Fruit fly (Drosophila melanogaster) whole organism, embryonic: ENCODE measurements around the gene Alg2.

Experiments
- ATbp ChIP-seq: fragments of 200-800 bp; sonication (Bioruptor generic); optimal IDR thresholded peaks from 2 replicates; lab custom pipeline; 2017; ENCODE audit warnings: missing biosample characterization, mild to moderate bottlenecking, missing genetic modification characterization, missing genetic modification reagents
- CG12769 ChIP-seq: fragments of 200-800 bp; sonication (Bioruptor generic); optimal IDR thresholded peaks from 2 replicates; lab custom pipeline; 2019; ENCODE audit warnings: missing biosample characterization, mild to moderate bottlenecking, missing genetic modification characterization, moderate library complexity
- CG15696 ChIP-seq: fragments of 200-800 bp; sonication (Bioruptor generic); optimal IDR thresholded peaks from 2 replicates; lab custom pipeline; 2019; ENCODE audit warnings: missing biosample characterization, mild to moderate bottlenecking, missing genetic modification characterization, moderate library complexity
- CG2199 ChIP-seq: fragments of 200-800 bp; sonication (Bioruptor generic); IDR thresholded peaks from 3 replicates; pipeline ENCODE4 v1.3.6; 2022; ENCODE audit warnings: missing biosample characterization, missing genetic modification characterization
- CG2875 ChIP-seq: fragments of 200-800 bp; sonication (Bioruptor generic); optimal IDR thresholded peaks from 2 replicates; lab custom pipeline; 2017; ENCODE audit warnings: missing biosample characterization, mild to moderate bottlenecking, missing genetic modification characterization, missing genetic modification reagents
- CG4617 ChIP-seq: fragments of 200-800 bp; sonication (Bioruptor generic); optimal IDR thresholded peaks from 3 replicates; lab custom pipeline; 2016; ENCODE audit warnings: missing biosample characterization, missing genetic modification characterization, borderline replicate concordance
- CG6254 ChIP-seq: fragments of 200-800 bp; sonication (Bioruptor generic); optimal IDR thresholded peaks from 3 replicates; lab custom pipeline; 2017; ENCODE audit warnings: mild to moderate bottlenecking, missing biosample characterization, missing genetic modification reagents, missing genetic modification characterization
- CG7372 ChIP-seq: fragments of 200-800 bp; sonication (Bioruptor generic); IDR thresholded peaks from 2 replicates; pipeline ENCODE4 v1.3.6; 2022; ENCODE audit warnings: missing biosample characterization, missing genetic modification characterization
- CG7786 ChIP-seq: fragments of 200-800 bp; sonication (Bioruptor generic); optimal IDR thresholded peaks from 2 replicates; lab custom pipeline; 2016; ENCODE audit warnings: missing biosample characterization, missing genetic modification characterization
- CG7839 ChIP-seq: fragments of 200-800 bp; sonication (Bioruptor generic); optimal IDR thresholded peaks from 3 replicates; lab custom pipeline; 2018; ENCODE audit warnings: missing biosample characterization, mild to moderate bottlenecking, missing genetic modification characterization, moderate library complexity
- Deaf1 ChIP-seq: fragments of 200-800 bp; optimal IDR thresholded peaks from 3 replicates; lab custom pipeline; 2019; ENCODE audit warnings: missing biosample characterization, mild to moderate bottlenecking, missing genetic modification characterization, moderate library complexity
- Fer1 ChIP-seq: fragments of 200-800 bp; sonication (Bioruptor generic); optimal IDR thresholded peaks from 2 replicates; lab custom pipeline; 2017; ENCODE audit warnings: missing biosample characterization, mild to moderate bottlenecking, missing genetic modification characterization
- Fer2 ChIP-seq: fragments of 200-800 bp; sonication (Bioruptor generic); optimal IDR thresholded peaks from 2 replicates; lab custom pipeline; 2018; ENCODE audit warnings: missing biosample characterization, mild to moderate bottlenecking, missing genetic modification characterization, moderate library complexity
- Hr51 ChIP-seq, 2 experiments: fragments of 200-800 bp; sonication (Bioruptor generic); optimal IDR thresholded peaks; 2 replicates in 1 of 2; 3 replicates in 1 of 2; lab custom pipeline; 2016 to 2018; ENCODE audit warnings: missing biosample characterization in 2 of 2, missing genetic modification characterization in 2 of 2, mild to moderate bottlenecking in 1 of 2, moderate library complexity in 1 of 2
- Hr78 ChIP-seq, 2 experiments: fragments of 200-800 bp in 1 of 2; fragments of >200 bp in 1 of 2; sonication (Bioruptor generic) in 1 of 2; optimal IDR thresholded peaks; 2 replicates each; lab custom pipeline; 2017 to 2019; ENCODE audit warnings: missing biosample characterization in 2 of 2, missing genetic modification characterization in 2 of 2, mild to moderate bottlenecking in 1 of 2, moderate library complexity in 1 of 2
- Med ChIP-seq: fragments of 200-800 bp; sonication (Bioruptor generic); peaks from one replicate; lab custom pipeline; 2016; ENCODE audit warnings: missing biosample characterization, missing genetic modification characterization, mild to moderate bottlenecking, inconsistent platforms, moderate library complexity
- Oaz ChIP-seq: fragments of 200-800 bp; sonication (Bioruptor generic); IDR thresholded peaks from 2 replicates; pipeline ENCODE4 v1.3.6; 2022; ENCODE audit warnings: missing biosample characterization, missing genetic modification characterization
- PHDP ChIP-seq: fragments of 200-800 bp; sonication (Bioruptor generic); optimal IDR thresholded peaks from 3 replicates; lab custom pipeline; 2018; ENCODE audit warnings: missing biosample characterization, mild to moderate bottlenecking, missing genetic modification characterization, moderate library complexity
- Ptx1 ChIP-seq: fragments of 200-800 bp; sonication (Bioruptor generic); IDR thresholded peaks from 2 replicates; pipeline ENCODE4 v1.3.6; 2022; ENCODE audit warnings: missing biosample characterization, missing genetic modification characterization
- Rfx ChIP-seq: fragments of 200-800 bp; sonication (Bioruptor generic); IDR thresholded peaks from 2 replicates; pipeline ENCODE4 v1.3.6; 2022; ENCODE audit warnings: missing biosample characterization, missing genetic modification characterization
- Stat92E ChIP-seq, 3 experiments: fragments of >200 bp in 2 of 3; fragments of 200-800 bp in 1 of 3; sonication (Bioruptor generic) in 1 of 3; optimal IDR thresholded peaks; 2 replicates each; lab custom pipeline; 2017 to 2019; ENCODE audit warnings: missing biosample characterization in 3 of 3, missing genetic modification characterization in 3 of 3, mild to moderate bottlenecking in 1 of 3, moderate library complexity in 1 of 3
- Vsx1 ChIP-seq: fragments of 200-800 bp; sonication (Bioruptor generic); optimal IDR thresholded peaks from 2 replicates; lab custom pipeline; 2017; ENCODE audit warnings: missing biosample characterization, mild to moderate bottlenecking, missing genetic modification characterization, missing genetic modification reagents
- chinmo ChIP-seq: fragments of 200-800 bp; sonication (Bioruptor generic); IDR thresholded peaks from 4 replicates; pipeline ENCODE4 v1.3.6; 2022; ENCODE audit warnings: missing biosample characterization, missing genetic modification characterization; ENCODE audit not compliant: partially characterized antibody
- dysf ChIP-seq: fragments of 200-800 bp; sonication (Bioruptor generic); IDR thresholded peaks from 3 replicates; pipeline ENCODE4 v1.3.6; 2022; ENCODE audit warnings: missing biosample characterization, missing genetic modification characterization
- ftz-f1 ChIP-seq: fragments of 200-800 bp; sonication (Bioruptor generic); optimal IDR thresholded peaks from 2 replicates; lab custom pipeline; 2016; ENCODE audit warnings: missing biosample characterization, missing genetic modification characterization
- grau ChIP-seq: fragments of 200-800 bp; optimal IDR thresholded peaks from 3 replicates; lab custom pipeline; 2019; ENCODE audit warnings: missing biosample characterization, mild to moderate bottlenecking, missing genetic modification characterization, moderate library complexity
- hkb ChIP-seq, 2 experiments: fragments of 200-800 bp in 1 of 2; fragments of >200 bp in 1 of 2; sonication (Bioruptor generic) in 1 of 2; IDR thresholded peaks in 1 of 2; optimal IDR thresholded peaks in 1 of 2; 2 replicates each; pipeline versions ENCODE4 v1.3.6 to Lab custom; 2017 to 2022; ENCODE audit warnings: missing biosample characterization in 1 of 2, missing genetic modification characterization in 1 of 2
- kay ChIP-seq: fragments of 200-800 bp; sonication (Bioruptor generic); optimal IDR thresholded peaks from 2 replicates; lab custom pipeline; 2016; ENCODE audit warnings: missing biosample characterization, missing genetic modification characterization
- kni ChIP-seq: fragments of 200-800 bp; sonication (Bioruptor generic); optimal IDR thresholded peaks from 3 replicates; lab custom pipeline; 2017; ENCODE audit warnings: mild to moderate bottlenecking, missing biosample characterization, missing genetic modification reagents, missing genetic modification characterization
- lab ChIP-seq: fragments of 200-800 bp; sonication (Bioruptor generic); optimal IDR thresholded peaks from 3 replicates; lab custom pipeline; 2017; ENCODE audit warnings: missing biosample characterization, missing genetic modification characterization, mild to moderate bottlenecking, moderate library complexity, missing genetic modification reagents
- pum ChIP-seq: fragments of 200-800 bp; sonication (Bioruptor generic); optimal IDR thresholded peaks from 2 replicates; lab custom pipeline; 2016; ENCODE audit warnings: missing biosample characterization, missing genetic modification characterization
- sd ChIP-seq: fragments of 200-800 bp; sonication (Bioruptor generic); optimal IDR thresholded peaks from 3 replicates; lab custom pipeline; 2018; ENCODE audit warnings: missing biosample characterization, mild to moderate bottlenecking, missing genetic modification characterization, moderate library complexity
- sens ChIP-seq: fragments of 200-800 bp; sonication (Bioruptor generic); peaks from one replicate; lab custom pipeline; 2016; ENCODE audit warnings: missing biosample characterization, missing genetic modification characterization
- slbo ChIP-seq: fragments of 200-800 bp; sonication (Bioruptor generic); IDR thresholded peaks from 2 replicates; pipeline ENCODE4 v1.3.6; 2022; ENCODE audit warnings: missing biosample characterization, missing genetic modification characterization
- sna ChIP-seq: fragments of 200-800 bp; sonication (Bioruptor generic); IDR thresholded peaks from 2 replicates; pipeline ENCODE4 v1.3.6; 2022; ENCODE audit warnings: missing biosample characterization, missing genetic modification characterization; ENCODE audit not compliant: partially characterized antibody
- so ChIP-seq: fragments of 200-800 bp; sonication (Bioruptor generic); IDR thresholded peaks from 3 replicates; pipeline ENCODE4 v1.3.6; 2022; ENCODE audit warnings: missing biosample characterization, missing genetic modification characterization
- sr ChIP-seq: fragments of 200-800 bp; sonication (Bioruptor generic); IDR thresholded peaks from 3 replicates; pipeline ENCODE4 v1.3.6; 2022; ENCODE audit warnings: missing biosample characterization, missing genetic modification characterization
- sug ChIP-seq: fragments of 200-800 bp; optimal IDR thresholded peaks from 2 replicates; lab custom pipeline; 2019; ENCODE audit warnings: missing biosample characterization, mild to moderate bottlenecking, missing genetic modification characterization, moderate library complexity
- vnd ChIP-seq: fragments of 200-800 bp; sonication (Bioruptor generic); IDR thresholded peaks from 3 replicates; pipeline ENCODE4 v1.3.6; 2022; ENCODE audit warnings: missing biosample characterization, missing genetic modification characterization; ENCODE audit not compliant: partially characterized antibody

Alg2 gene

DNA sequence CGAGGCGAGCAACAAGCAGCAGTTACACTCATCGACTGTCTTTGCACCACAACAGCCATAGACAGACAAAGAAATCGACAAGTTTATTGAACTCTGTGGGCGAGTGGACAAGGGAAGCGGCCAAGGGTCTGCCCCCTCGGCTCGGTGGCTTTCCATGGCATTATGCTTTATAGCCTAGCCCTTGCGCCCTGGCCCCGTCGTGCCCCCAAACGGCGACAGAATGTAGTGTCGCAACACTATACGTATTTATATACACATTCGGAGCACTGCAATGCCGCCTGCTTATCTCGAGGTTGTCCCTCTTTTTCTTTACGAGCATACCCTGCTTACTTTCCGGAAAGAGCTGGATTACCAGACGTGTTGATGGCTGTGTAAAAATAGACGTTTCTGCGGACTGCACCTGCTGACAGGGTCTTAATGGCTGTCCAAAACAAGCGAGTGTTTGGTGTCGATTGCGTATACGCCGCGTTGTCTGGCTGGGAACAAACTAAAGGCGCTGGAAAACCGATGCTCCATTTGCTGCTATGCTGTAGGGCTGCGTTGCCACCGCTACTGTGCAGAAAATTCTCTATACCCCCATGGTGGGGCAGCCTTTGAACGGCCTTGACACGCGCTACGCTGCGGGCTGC lies 20.8 kb upstream of the Alg2 start (continued):
- peak; percentile 6 for TF ChIP-seq CG6254 (GFP tag; lab: Kevin White, UChicago)
- TF ChIP-seq dysf, result 0 out of 3 replicates have a peak, but pooled peaks have one; percentile 26
- 0 out of 2 replicates have a peak, but pooled peaks have one; percentile 3 for TF ChIP-seq slbo
- no peak for TF ChIP-seq PHDP
- 0 out of 3 replicates have a peak, but pooled peaks have one; percentile 26 for TF ChIP-seq CG2199 (GFP tag; lab: Robert Waterston, UW)
- TF ChIP-seq lab, result peak; percentile 11
- TF ChIP-seq Fer1, result peak; percentile 14
- TF ChIP-seq Fer2 (tag; lab: Kevin White, UChicago), result no peak
- no peak for TF ChIP-seq kay (GFP tag; lab: Kevin White, UChicago)
- TF ChIP-seq Deaf1, result peak; percentile 13
- TF ChIP-seq Ptx1, result peak; percentile 23; the same call in 1 of the 2 replicates
- TF ChIP-seq CG7372 (GFP tag; lab: Robert Waterston, UW), result peak; percentile 52
- no peak for TF ChIP-seq CG7839 (tag; lab: Kevin White, UChicago)
- no peak for TF ChIP-seq Stat92E (GFP tag; optimal IDR thresholded peaks at IDR 0.05; lab: Kevin White, UChicago)
- TF ChIP-seq sug (tag; lab: Kevin White, UChicago), result peak; percentile 73
- peak; percentile 79 for TF ChIP-seq ftz-f1

DNA sequence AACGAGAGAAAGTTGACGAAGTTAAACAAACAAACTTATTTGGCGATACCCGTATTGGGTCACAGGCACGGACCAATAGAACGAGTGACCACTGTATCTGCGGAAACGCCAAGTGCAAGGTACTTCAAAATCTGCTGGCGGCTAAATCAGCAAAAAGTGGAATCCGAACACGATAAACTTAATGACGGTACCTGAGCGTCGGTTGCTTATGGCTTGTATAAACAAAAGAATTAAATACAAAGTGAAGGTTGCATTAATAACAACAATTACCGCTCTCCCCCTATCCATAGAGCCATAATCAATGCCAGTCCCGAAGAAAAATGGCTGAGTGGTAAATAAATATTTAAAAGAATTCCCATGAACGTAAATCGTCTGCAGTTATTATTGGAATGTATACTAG lies 19.1 kb upstream of the Alg2 start:
- TF ChIP-seq Med (GFP tag; lab: Kevin White, UChicago) (peak; percentile 66), CG2875 (no peak), grau (peak; percentile 45), Oaz (GFP tag; lab: Robert Waterston, UW) (0 out of 2 replicates have a peak, but pooled peaks have one; percentile 16)

DNA sequence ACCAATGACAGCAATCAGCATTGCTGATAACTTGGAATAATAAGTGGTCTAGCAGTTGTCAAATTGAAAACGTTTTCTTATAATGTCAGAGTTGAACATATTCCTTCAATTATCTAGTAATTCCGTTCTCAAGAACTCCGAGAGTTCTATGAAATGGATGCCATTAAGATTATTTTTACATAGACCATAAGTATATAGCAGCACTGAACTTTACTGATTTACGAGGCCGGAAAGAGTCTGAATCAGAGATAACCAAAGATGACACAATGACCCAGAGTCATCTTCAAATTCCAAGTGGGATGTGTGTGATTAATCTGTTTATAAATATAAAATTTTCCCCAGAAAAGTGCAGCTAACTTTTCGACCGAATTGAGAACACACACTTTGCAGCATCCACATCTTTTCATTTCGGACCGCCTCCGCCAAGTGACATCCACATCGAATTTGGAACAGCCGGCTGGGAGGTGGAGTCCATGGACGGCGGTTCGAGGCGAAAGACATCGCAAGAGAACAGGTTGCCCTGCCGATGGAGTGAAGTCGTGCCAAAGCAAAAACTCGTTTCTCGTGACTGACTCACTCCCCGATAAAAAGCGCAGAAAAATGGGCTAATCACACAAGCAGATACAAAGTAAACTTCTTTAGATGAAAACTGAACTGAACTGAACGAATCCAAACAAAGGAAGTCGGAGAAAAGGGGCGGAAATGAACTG lies 18.5 kb upstream of the Alg2 start:
- TF ChIP-seq hkb (optimal IDR thresholded peaks at IDR 0.05; lab: Kevin White, UChicago) (no peak), hkb (GFP tag; IDR thresholded peaks at IDR 0.05; lab: Robert Waterston, UW) (0 out of 2 replicates have a peak, but pooled peaks have one; percentile 15), CG7786 (GFP tag; lab: Kevin White, UChicago) (no peak), sna (0 out of 2 replicates have a peak, but pooled peaks have one; percentile 18), CG4617 (no peak), Hr51 (GFP tag; optimal IDR thresholded peaks at IDR 0.05; lab: Kevin White, UChicago) (no peak), so (GFP tag; lab: Robert Waterston, UW) (0 out of 3 replicates have a peak, but pooled peaks have one; percentile 40), sens (GFP tag; lab: Kevin White, UChicago) (peak; percentile 51), chinmo (GFP tag; lab: Robert Waterston, UW) (peak; percentile 83; the same call in 2 of the 4 replicates), Hr78 (GFP tag; optimal IDR thresholded peaks at IDR 0.05; lab: Kevin White, UChicago) (peak in 1 of 2 experiments; percentile 41), kni (peak; percentile 3), CG12769 (tag; lab: Kevin White, UChicago) (peak; percentile 54), pum (GFP tag; lab: Kevin White, UChicago) (no peak), sd (tag; lab: Kevin White, UChicago) (peak; percentile 19), vnd (GFP tag; lab: Robert Waterston, UW) (no peak), Vsx1 (GFP tag; lab: Kevin White, UChicago) (peak; percentile 37), ATbp (peak; percentile 5), CG15696 (tag; lab: Kevin White, UChicago) (no peak), sr (GFP tag; lab: Robert Waterston, UW) (0 out of 3 replicates have a peak, but pooled peaks have one; percentile 32), Rfx (0 out of 2 replicates have a peak, but pooled peaks have one; percentile 19)
